Worm (Caenorhabditis elegans) whole organism, L4 larva: Measurements from ENCODE around the gene C31E10.11.
A peak's percentile ranks its signal among the peaks of the same experiment; 100 is the strongest.

Experiments used
- F10B5.3 ChIP-seq: sonication (generic microtip); optimal IDR thresholded peaks from 2 replicates; lab custom pipeline; 2016; ENCODE audit warnings: mild to moderate bottlenecking, missing genetic modification characterization, missing compliant biosample characterization
- F26F4.8 ChIP-seq: fragments of 200-800 bp; sonication (Bioruptor generic); conservative IDR thresholded peaks from 2 replicates; pipeline ENCODE4 v1.3.6; 2022; ENCODE audit warnings: missing genetic modification characterization, missing compliant biosample characterization
- R02D3.7 ChIP-seq: fragments of 150-350 bp; sonication (generic microtip); optimal IDR thresholded peaks from 3 replicates; lab custom pipeline; 2014; ENCODE audit warnings: missing biosample characterization, missing genetic modification characterization
- T26A8.4 ChIP-seq: fragments of 200-800 bp; sonication (Bioruptor generic); IDR thresholded peaks from 2 replicates; pipeline ENCODE4 v1.3.6; 2022; ENCODE audit warnings: missing genetic modification characterization, missing compliant biosample characterization
- Y48G9A.11 ChIP-seq: fragments of 200-800 bp; sonication (Bioruptor generic); IDR thresholded peaks from 2 replicates; pipeline ENCODE4 v1.3.6; 2022; ENCODE audit warnings: missing genetic modification reagents, missing genetic modification characterization, missing compliant biosample characterization
- Y75B8A.6 ChIP-seq: fragments of 200-800 bp; sonication (Bioruptor generic); IDR thresholded peaks from 2 replicates; pipeline ENCODE4 v1.3.6; 2022; ENCODE audit warnings: missing genetic modification reagents, missing genetic modification characterization, missing compliant biosample characterization
- aly-2 ChIP-seq: sonication (generic microtip); optimal IDR thresholded peaks from 2 replicates; lab custom pipeline; 2018; ENCODE audit warnings: missing biosample characterization, missing genetic modification characterization
- ceh-32 ChIP-seq: sonication (generic microtip); optimal IDR thresholded peaks from 2 replicates; lab custom pipeline; 2016; ENCODE audit warnings: mild to moderate bottlenecking, missing genetic modification characterization, missing compliant biosample characterization; ENCODE audit not compliant: poor library complexity
- ceh-82 ChIP-seq: sonication (generic microtip); optimal IDR thresholded peaks from 2 replicates; lab custom pipeline; 2017; ENCODE audit warnings: missing biosample characterization, missing genetic modification characterization
- daf-12 ChIP-seq: fragments of 150-350 bp; optimal IDR thresholded peaks from 2 replicates; lab custom pipeline; 2014; ENCODE audit warnings: missing biosample characterization, missing genetic modification reagents, missing genetic modification characterization
- daf-16 ChIP-seq, 3 experiments: sonication (generic microtip); optimal IDR thresholded peaks; 2 replicates each; lab custom pipeline; 2016 to 2017; ENCODE audit warnings: missing genetic modification characterization in 3 of 3, missing genetic modification reagents in 3 of 3, mild to moderate bottlenecking in 2 of 3, missing compliant biosample characterization in 2 of 3, missing biosample characterization in 1 of 3, moderate library complexity in 1 of 3
- daf-19 ChIP-seq: fragments of 200-800 bp; sonication (Bioruptor generic); conservative IDR thresholded peaks from 2 replicates; pipeline ENCODE4 v1.3.6; 2022; ENCODE audit warnings: missing genetic modification characterization, missing compliant biosample characterization
- dmd-6 ChIP-seq: fragments of 200-800 bp; sonication (Bioruptor generic); IDR thresholded peaks from 2 replicates; pipeline ENCODE4 v1.3.6; 2022; ENCODE audit warnings: missing genetic modification reagents, missing genetic modification characterization, missing compliant biosample characterization
- dmd-9 ChIP-seq: fragments of 200-800 bp; sonication (Bioruptor generic); IDR thresholded peaks from 2 replicates; pipeline ENCODE4 v1.3.6; 2022; ENCODE audit warnings: missing genetic modification reagents, missing genetic modification characterization, missing compliant biosample characterization
- duxl-1 ChIP-seq: sonication (generic microtip); optimal IDR thresholded peaks from 2 replicates; lab custom pipeline; 2016; ENCODE audit warnings: mild to moderate bottlenecking, missing genetic modification characterization, moderate library complexity, missing compliant biosample characterization; ENCODE audit not compliant: poor library complexity
- dve-1 ChIP-seq: sonication (generic microtip); optimal IDR thresholded peaks from 2 replicates; lab custom pipeline; 2017; ENCODE audit warnings: antibody characterized with exemption, mild to moderate bottlenecking, missing genetic modification characterization, missing compliant biosample characterization; ENCODE audit not compliant: insufficient read depth
- egl-27 ChIP-seq: sonication (generic microtip); optimal IDR thresholded peaks from 3 replicates; lab custom pipeline; 2017; ENCODE audit warnings: missing biosample characterization, missing genetic modification reagents, missing genetic modification characterization
- egl-43 ChIP-seq: fragments of 200-800 bp; sonication (Bioruptor generic); IDR thresholded peaks from 2 replicates; pipeline ENCODE4 v1.3.6; 2022; ENCODE audit warnings: missing genetic modification reagents, missing genetic modification characterization, missing compliant biosample characterization
- hmg-1.1 ChIP-seq: fragments of 200-800 bp; sonication (Bioruptor generic); IDR thresholded peaks from 2 replicates; pipeline ENCODE4 v1.3.6; 2022; ENCODE audit warnings: missing genetic modification reagents, missing genetic modification characterization, missing compliant biosample characterization
- jun-1 ChIP-seq: fragments of 150-350 bp; optimal IDR thresholded peaks from 2 replicates; lab custom pipeline; 2014; ENCODE audit warnings: missing biosample characterization, missing genetic modification reagents, missing genetic modification characterization
- lim-7 ChIP-seq: fragments of 200-800 bp; sonication (Bioruptor generic); IDR thresholded peaks from 2 replicates; pipeline ENCODE4 v1.3.6; 2022; ENCODE audit warnings: missing genetic modification characterization, missing compliant biosample characterization
- lin-1 ChIP-seq: fragments of 200-800 bp; sonication (Bioruptor generic); IDR thresholded peaks from 2 replicates; pipeline ENCODE4 v1.3.6; 2022; ENCODE audit warnings: missing genetic modification reagents, missing genetic modification characterization, missing compliant biosample characterization
- lin-13 ChIP-seq: fragments of 150-350 bp; optimal IDR thresholded peaks from 2 replicates; lab custom pipeline; 2014; ENCODE audit warnings: missing biosample characterization, missing genetic modification reagents, missing genetic modification characterization
- lin-38 ChIP-seq: fragments of 200-800 bp; sonication (Bioruptor generic); IDR thresholded peaks from 2 replicates; pipeline ENCODE4 v1.3.6; 2022; ENCODE audit warnings: missing genetic modification reagents, missing genetic modification characterization, missing compliant biosample characterization
- lir-3 ChIP-seq: sonication (generic microtip); optimal IDR thresholded peaks from 2 replicates; lab custom pipeline; 2016; ENCODE audit warnings: mild to moderate bottlenecking, missing genetic modification characterization, missing compliant biosample characterization
- lsy-2 ChIP-seq, 2 experiments: fragments of 150-350 bp in 1 of 2; sonication (generic microtip) in 1 of 2; optimal IDR thresholded peaks; 2 replicates each; lab custom pipeline; 2014 to 2017; ENCODE audit warnings: missing biosample characterization in 2 of 2, missing genetic modification characterization in 2 of 2
- madf-5 ChIP-seq, 2 experiments: fragments of 200-800 bp; sonication (Bioruptor generic); IDR thresholded peaks; 2 replicates each; pipeline ENCODE4 v1.3.6; 2022; ENCODE audit warnings: missing compliant biosample characterization in 2 of 2, missing genetic modification characterization in 2 of 2
- mdl-1 ChIP-seq, 2 experiments: fragments of 150-350 bp in 1 of 2; sonication (generic microtip) in 1 of 2; optimal IDR thresholded peaks; 2 replicates each; lab custom pipeline; 2014 to 2017; ENCODE audit warnings: missing biosample characterization in 2 of 2, missing genetic modification characterization in 2 of 2
- mep-1 ChIP-seq: fragments of 150-350 bp; sonication (generic microtip); optimal IDR thresholded peaks from 3 replicates; lab custom pipeline; 2014; ENCODE audit warnings: missing biosample characterization, missing genetic modification characterization
- mes-2 ChIP-seq: sonication (generic microtip); optimal IDR thresholded peaks from 2 replicates; lab custom pipeline; 2016; ENCODE audit warnings: missing genotype, mild to moderate bottlenecking, missing genetic modification characterization, missing compliant biosample characterization; ENCODE audit not compliant: poor library complexity, severe bottlenecking
- mxl-3 ChIP-seq: fragments of 200-800 bp; sonication (Bioruptor generic); optimal IDR thresholded peaks from 2 replicates; lab custom pipeline; 2018; ENCODE audit warnings: mild to moderate bottlenecking, missing genetic modification characterization, missing compliant biosample characterization
- nhr-102 ChIP-seq: sonication (generic microtip); optimal IDR thresholded peaks from 2 replicates; lab custom pipeline; 2016; ENCODE audit warnings: mild to moderate bottlenecking, missing genetic modification characterization, moderate library complexity, missing compliant biosample characterization
- nhr-25 ChIP-seq: sonication (generic microtip); optimal IDR thresholded peaks from 2 replicates; lab custom pipeline; 2017; ENCODE audit warnings: missing genetic modification characterization, mild to moderate bottlenecking, missing compliant biosample characterization, antibody characterized with exemption, moderate library complexity, borderline replicate concordance; ENCODE audit not compliant: insufficient read depth
- nhr-41 ChIP-seq: fragments of 200-800 bp; sonication (Bioruptor generic); IDR thresholded peaks from 2 replicates; pipeline ENCODE4 v1.3.6; 2022; ENCODE audit warnings: missing genetic modification reagents, missing genetic modification characterization, missing compliant biosample characterization
- nhr-48 ChIP-seq: sonication (generic microtip); optimal IDR thresholded peaks from 2 replicates; lab custom pipeline; 2016; ENCODE audit warnings: mild to moderate bottlenecking, missing genetic modification characterization, missing compliant biosample characterization
- pha-4 ChIP-seq, 2 experiments: fragments of 150-350 bp in 1 of 2; fragments of 200-800 bp in 1 of 2; sonication (Bioruptor generic) in 1 of 2; IDR thresholded peaks in 1 of 2; optimal IDR thresholded peaks in 1 of 2; 2 replicates each; pipeline versions ENCODE4 v1.3.6 to Lab custom; 2014 to 2022; ENCODE audit warnings: missing genetic modification characterization in 2 of 2, missing genetic modification reagents in 2 of 2, missing biosample characterization in 1 of 2, missing compliant biosample characterization in 1 of 2
- php-3 ChIP-seq: fragments of 200-800 bp; sonication (Bioruptor generic); IDR thresholded peaks from 2 replicates; pipeline ENCODE4 v1.3.6; 2022; ENCODE audit warnings: missing genetic modification reagents, missing genetic modification characterization, missing compliant biosample characterization
- saeg-2 ChIP-seq: fragments of 200-800 bp; sonication (Bioruptor generic); IDR thresholded peaks from 2 replicates; pipeline ENCODE4 v1.3.6; 2022; ENCODE audit warnings: missing genetic modification reagents, missing genetic modification characterization, missing compliant biosample characterization
- set-16 ChIP-seq: fragments of 200-800 bp; sonication (Bioruptor generic); IDR thresholded peaks from 2 replicates; pipeline ENCODE4 v1.3.6; 2022; ENCODE audit warnings: missing genetic modification reagents, missing genetic modification characterization, missing compliant biosample characterization
- snpc-1.2 ChIP-seq: fragments of 200-800 bp; sonication (Bioruptor generic); IDR thresholded peaks from 2 replicates; pipeline ENCODE4 v1.3.6; 2022; ENCODE audit warnings: missing genetic modification reagents, missing genetic modification characterization, missing compliant biosample characterization
- spr-1 ChIP-seq: sonication (generic microtip); optimal IDR thresholded peaks from 2 replicates; lab custom pipeline; 2016; ENCODE audit warnings: mild to moderate bottlenecking, missing genetic modification characterization, missing compliant biosample characterization
- tag-97 ChIP-seq: fragments of 200-800 bp; sonication (Bioruptor generic); IDR thresholded peaks from 2 replicates; pipeline ENCODE4 v1.3.6; 2022; ENCODE audit warnings: missing genetic modification characterization, missing compliant biosample characterization
- tra-1 ChIP-seq: fragments of 200-800 bp; sonication (Bioruptor generic); IDR thresholded peaks from 2 replicates; pipeline ENCODE4 v1.3.6; 2022; ENCODE audit warnings: missing genetic modification reagents, missing genetic modification characterization, missing compliant biosample characterization
- unc-39 ChIP-seq: sonication (generic microtip); optimal IDR thresholded peaks from 2 replicates; lab custom pipeline; 2017; ENCODE audit warnings: missing biosample characterization, missing genetic modification characterization
- zip-11 ChIP-seq: fragments of 200-800 bp; sonication (Bioruptor generic); IDR thresholded peaks from 2 replicates; pipeline ENCODE4 v1.3.6; 2022; ENCODE audit warnings: missing genetic modification characterization, missing compliant biosample characterization
- ztf-11 ChIP-seq: fragments of 150-350 bp; optimal IDR thresholded peaks from 2 replicates; lab custom pipeline; 2014; ENCODE audit warnings: missing biosample characterization, missing genetic modification characterization

C31E10.11 gene

DNA sequence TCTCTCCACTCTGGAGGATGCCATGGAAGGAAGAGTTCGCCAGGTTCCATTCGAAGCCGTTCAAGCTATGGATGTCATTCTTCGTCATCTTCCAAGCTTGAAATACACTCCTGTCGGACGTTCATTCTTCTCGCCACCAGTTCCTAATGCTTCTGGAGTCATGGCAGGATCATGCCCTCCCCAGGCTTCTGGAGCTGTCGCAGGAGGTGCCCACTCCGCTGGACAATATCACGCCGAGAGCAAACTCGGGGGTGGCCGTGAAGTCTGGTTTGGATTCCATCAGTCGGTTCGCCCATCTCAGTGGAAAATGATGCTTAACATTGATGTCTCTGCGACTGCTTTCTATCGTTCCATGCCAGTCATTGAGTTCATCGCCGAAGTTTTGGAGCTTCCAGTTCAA is 38.2 kb downstream of the C31E10.11 start:
- TF ChIP-seq unc-39 (tag; lab: Kevin White, UChicago) (no peak), egl-27 (tag; lab: Kevin White, UChicago) (no peak), snpc-1.2 (peak; percentile 14; the same call in 1 of the 2 replicates), madf-5 (GFP tag; IDR thresholded peaks at IDR 0.05; lab: Robert Waterston, UW) (0 out of 4 replicates have a peak, but pooled peaks of 1 of the 2 experiments have one; percentile 24), Y75B8A.6 (GFP tag; lab: Robert Waterston, UW) (no peak), set-16 (GFP tag; lab: Robert Waterston, UW) (peak; percentile 56; the same call in 1 of the 2 replicates)

- TF ChIP-seq F10B5.3 (no peak), aly-2 (tag; lab: Kevin White, UChicago) (no peak), lin-38 (GFP tag; lab: Robert Waterston, UW) (0 out of 2 replicates have a peak, but pooled peaks have one; percentile 21), php-3 (GFP tag; lab: Robert Waterston, UW) (peak; percentile 49; the same call in 1 of the 2 replicates), mes-2 (tag; lab: Kevin White, UChicago) (peak; percentile 50), dmd-9 (GFP tag; lab: Robert Waterston, UW) (no peak), saeg-2 (GFP tag; lab: Robert Waterston, UW) (no peak), ztf-11 (tag; lab: Kevin White, UChicago) (no peak), Y75B8A.6 (GFP tag; lab: Robert Waterston, UW) (no peak), dmd-6 (GFP tag; lab: Robert Waterston, UW) (peak; percentile 60), F26F4.8 (GFP tag; lab: Robert Waterston, UW) (no peak), Y48G9A.11 (GFP tag; lab: Robert Waterston, UW) (no peak), ceh-82 (no peak), R02D3.7 (tag; lab: Kevin White, UChicago) (no peak), daf-16 (GFP tag; optimal IDR thresholded peaks at IDR 0.05; lab: Kevin White, UChicago) (no peak), daf-16 (tag; optimal IDR thresholded peaks at IDR 0.05; lab: Kevin White, UChicago) (peak; percentile 39), pha-4 (GFP tag; IDR thresholded peaks at IDR 0.05; lab: Robert Waterston, UW) (no peak; the same call in 1 of the 2 replicates), pha-4 (tag; optimal IDR thresholded peaks at IDR 0.05; lab: Kevin White, UChicago) (no peak), lsy-2 (tag; optimal IDR thresholded peaks at IDR 0.05; lab: Kevin White, UChicago) (peak in 1 of 2 experiments; percentile 21), mep-1 (tag; lab: Kevin White, UChicago) (peak; percentile 72), tra-1 (no peak), mxl-3 (peak; percentile 61), hmg-1.1 (GFP tag; lab: Robert Waterston, UW) (peak; percentile 57), nhr-102 (tag; lab: Kevin White, UChicago) (peak; percentile 41), nhr-48 (tag; lab: Kevin White, UChicago) (no peak), egl-43 (GFP tag; lab: Robert Waterston, UW) (peak; percentile 47; the same call in 1 of the 2 replicates), lim-7 (GFP tag; lab: Robert Waterston, UW) (no peak), dve-1 (peak; percentile 64), zip-11 (GFP tag; lab: Robert Waterston, UW) (no peak), lin-1 (GFP tag; lab: Robert Waterston, UW) (no peak), lir-3 (no peak), nhr-25 (peak; percentile 50), daf-12 (tag; lab: Kevin White, UChicago) (no peak), T26A8.4 (GFP tag; lab: Robert Waterston, UW) (no peak), lin-13 (GFP tag; lab: Kevin White, UChicago) (no peak), nhr-41 (no peak), snpc-1.2 (no peak), jun-1 (tag; lab: Kevin White, UChicago) (peak; percentile 55), spr-1 (peak; percentile 23), mdl-1 (tag; optimal IDR thresholded peaks at IDR 0.05; lab: Kevin White, UChicago) (peak in 1 of 2 experiments; percentile 36), tag-97 (GFP tag; lab: Robert Waterston, UW) (no peak), ceh-32 (tag; lab: Kevin White, UChicago) (no peak), daf-19 (GFP tag; lab: Robert Waterston, UW) (no peak), duxl-1 (tag; lab: Kevin White, UChicago) (no peak)
Measured at ce11 chrX:13950620-13951152, 39.9 kb downstream of the C31E10.11 start.
